Fruit fly (Drosophila melanogaster) whole organism, embryonic: Measurements from ENCODE around the gene CG12643.

Experiments used
- CG3995 ChIP-seq: fragments of 200-800 bp; sonication (Bioruptor generic); optimal IDR thresholded peaks from 3 replicates; lab custom pipeline; 2016; ENCODE audit warnings: missing biosample characterization, missing genetic modification characterization
- Jarid2 ChIP-seq: fragments of 200-800 bp; sonication (Bioruptor generic); optimal IDR thresholded peaks from 3 replicates; lab custom pipeline; 2017; ENCODE audit warnings: mild to moderate bottlenecking, missing biosample characterization, missing genetic modification reagents, missing genetic modification characterization
- fru ChIP-seq: fragments of >200 bp; optimal IDR thresholded peaks from 2 replicates; lab custom pipeline; 2017
- grau ChIP-seq: fragments of 200-800 bp; optimal IDR thresholded peaks from 3 replicates; lab custom pipeline; 2019; ENCODE audit warnings: missing biosample characterization, mild to moderate bottlenecking, missing genetic modification characterization, moderate library complexity
- pros ChIP-seq: fragments of 200-800 bp; sonication (Bioruptor generic); optimal IDR thresholded peaks from 3 replicates; lab custom pipeline; 2019; ENCODE audit warnings: missing biosample characterization, mild to moderate bottlenecking, missing genetic modification characterization, moderate library complexity
- toy ChIP-seq: fragments of 200-800 bp; sonication (Bioruptor generic); IDR thresholded peaks from 2 replicates; pipeline ENCODE4 v1.3.6; 2022; ENCODE audit warnings: missing biosample characterization, missing genetic modification characterization

- TF ChIP-seq Jarid2 (GFP tag; lab: Kevin White, UChicago), result no peak
- TF ChIP-seq toy, result no peak
- no peak for TF ChIP-seq fru (lab: Kevin White, UChicago)
- TF ChIP-seq CG3995 (GFP tag; lab: Kevin White, UChicago), result no peak
- TF ChIP-seq grau (tag; lab: Kevin White, UChicago), result no peak
- TF ChIP-seq pros (GFP tag; lab: Kevin White, UChicago), result no peak
These were observed 45.1 kb downstream of the CG12643 start, which contains the start of gene CG34408 for dm6 chrX:10219955-10220354.
